Worm (Caenorhabditis elegans): ENCODE data around the gene C25A8.5.

Gene C25A8.5

ce11 chrIV:7039476-7040261 is 40.4 kb downstream of the C25A8.5 start, which contains the start of the genes cogc-2 and klp-18 (continued):
- TF ChIP-seq mdl-1 (tag; optimal IDR thresholded peaks at IDR 0.05): no peak
- TF ChIP-seq ztf-11 (tag; optimal IDR thresholded peaks at IDR 0.05): no peak
- peak; percentile 45 for TF ChIP-seq blmp-1 (tag; optimal IDR thresholded peaks at IDR 0.05; ENCODE audit: insufficient read depth)
- peak; percentile 31 for TF ChIP-seq skn-1 (tag; optimal IDR thresholded peaks at IDR 0.05)
- TF ChIP-seq nhr-25 (tag; optimal IDR thresholded peaks at IDR 0.05): peak; percentile 78
- no peak for TF ChIP-seq nhr-237 (tag; optimal IDR thresholded peaks at IDR 0.05)
- peak; percentile 86 for TF ChIP-seq sma-3 (GFP tag; optimal IDR thresholded peaks at IDR 0.05)
- TF ChIP-seq elt-1 (tag; optimal IDR thresholded peaks at IDR 0.05): no peak
- TF ChIP-seq sma-9 (GFP tag; optimal IDR thresholded peaks at IDR 0.05): peak; percentile 80
- TF ChIP-seq sma-9 (tag; optimal IDR thresholded peaks at IDR 0.05): no peak
- TF ChIP-seq elt-3 (tag; optimal IDR thresholded peaks at IDR 0.05): no peak
- TF ChIP-seq nhr-11 (tag; optimal IDR thresholded peaks at IDR 0.05): no peak
- TF ChIP-seq nhr-21 (tag; optimal IDR thresholded peaks at IDR 0.05): peak; percentile 72
- TF ChIP-seq nhr-12 (tag; optimal IDR thresholded peaks at IDR 0.05): no peak
- TF ChIP-seq mbf-1 (tag; optimal IDR thresholded peaks at IDR 0.05): no peak
- peak; percentile 83 for TF ChIP-seq F13H6.1 (tag; optimal IDR thresholded peaks at IDR 0.05)
- TF ChIP-seq fos-1 (tag; optimal IDR thresholded peaks at IDR 0.05): peak; percentile 62
- peak; percentile 85 for TF ChIP-seq nhr-129 (tag; optimal IDR thresholded peaks at IDR 0.05)
- peak; percentile 88 for TF ChIP-seq crh-2 (tag; optimal IDR thresholded peaks at IDR 0.05)
- peak; percentile 43 for TF ChIP-seq ceh-16 (tag; optimal IDR thresholded peaks at IDR 0.05)
- no peak for TF ChIP-seq ztf-1 (GFP tag; conservative IDR thresholded peaks at IDR 0.05)
- TF ChIP-seq nhr-6 (tag; optimal IDR thresholded peaks at IDR 0.05): peak; percentile 29
- TF ChIP-seq dmd-4 (tag; optimal IDR thresholded peaks at IDR 0.05): no peak
- TF ChIP-seq nhr-77 (tag; optimal IDR thresholded peaks at IDR 0.05): no peak
- no peak for TF ChIP-seq lin-39 (tag; optimal IDR thresholded peaks at IDR 0.05)
- TF ChIP-seq nhr-23 (tag; optimal IDR thresholded peaks at IDR 0.05): no peak

DNA sequence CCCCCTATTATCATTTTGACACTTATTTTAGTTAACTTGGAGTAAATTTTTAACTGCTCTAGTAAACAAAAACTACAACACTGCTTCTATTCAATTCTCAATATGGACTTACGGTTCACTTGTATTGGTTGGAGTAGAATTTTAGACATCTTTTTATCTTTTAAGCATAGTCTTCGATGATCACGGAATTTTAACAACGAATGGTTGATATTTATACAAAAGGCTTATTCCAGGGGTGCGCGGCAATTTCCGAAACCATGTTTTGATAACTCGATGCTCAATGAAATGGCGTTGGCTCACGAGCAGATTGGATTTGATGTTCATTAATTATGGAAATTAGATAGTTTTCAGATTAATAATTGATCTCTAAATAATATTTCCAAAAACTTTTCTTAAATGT is 44.1 kb downstream of the C25A8.5 start:
- TF ChIP-seq elt-3 (tag; optimal IDR thresholded peaks at IDR 0.05): no peak
- no peak for TF ChIP-seq aly-2 (tag; optimal IDR thresholded peaks at IDR 0.05)
- TF ChIP-seq lin-13 (GFP tag; optimal IDR thresholded peaks at IDR 0.05): no peak
- TF ChIP-seq snpc-4 (tag; optimal IDR thresholded peaks at IDR 0.05): no peak
- no peak for TF ChIP-seq sem-4 (tag; optimal IDR thresholded peaks at IDR 0.05)
- no peak for TF ChIP-seq unc-55 (GFP tag; optimal IDR thresholded peaks at IDR 0.05)
- no peak for TF ChIP-seq unc-39 (tag; optimal IDR thresholded peaks at IDR 0.05)
- no peak for TF ChIP-seq alr-1 (tag; optimal IDR thresholded peaks at IDR 0.05)
- TF ChIP-seq C34F6.9 (tag; optimal IDR thresholded peaks at IDR 0.05): no peak
- no peak for TF ChIP-seq sma-3 (GFP tag; optimal IDR thresholded peaks at IDR 0.05)
- TF ChIP-seq mbf-1 (tag; optimal IDR thresholded peaks at IDR 0.05): no peak

ce11 chrIV:7044552-7045139 is 45.3 kb downstream of the C25A8.5 start, which contains the start of gene tin-9.1:
Gene tin-9.1, minus strand, starts transcription at chrIV:7044602.
- TF ChIP-seq ceh-82 (tag; optimal IDR thresholded peaks at IDR 0.05): no peak
- TF ChIP-seq lsy-2 (tag; optimal IDR thresholded peaks at IDR 0.05): peak; percentile 72 to 93
- TF ChIP-seq egl-27 (tag; optimal IDR thresholded peaks at IDR 0.05): peak; percentile 24
- TF ChIP-seq dmd-4 (tag; optimal IDR thresholded peaks at IDR 0.05): peak; percentile 9
- peak; percentile 89 for TF ChIP-seq sma-9 (GFP tag; optimal IDR thresholded peaks at IDR 0.05)
- TF ChIP-seq sma-9 (tag; optimal IDR thresholded peaks at IDR 0.05): no peak
- TF ChIP-seq aly-2 (tag; optimal IDR thresholded peaks at IDR 0.05): no peak
- no peak for TF ChIP-seq skn-1 (tag; optimal IDR thresholded peaks at IDR 0.05)
- no peak for TF ChIP-seq nhr-11 (tag; optimal IDR thresholded peaks at IDR 0.05)
- peak; percentile 69 for TF ChIP-seq nhr-25 (tag; optimal IDR thresholded peaks at IDR 0.05)
- peak; percentile 49 for TF ChIP-seq ztf-4 (tag; optimal IDR thresholded peaks at IDR 0.05)
- TF ChIP-seq nhr-129 (tag; optimal IDR thresholded peaks at IDR 0.05): peak; percentile 67
- peak; percentile 70 for TF ChIP-seq sem-4 (tag; optimal IDR thresholded peaks at IDR 0.05)
- TF ChIP-seq R02D3.7 (tag; optimal IDR thresholded peaks at IDR 0.05): peak; percentile 15
- TF ChIP-seq ceh-16 (tag; optimal IDR thresholded peaks at IDR 0.05): peak; percentile 11
- TF ChIP-seq nhr-23 (tag; optimal IDR thresholded peaks at IDR 0.05): no peak
- TF ChIP-seq lin-13 (GFP tag; optimal IDR thresholded peaks at IDR 0.05): peak; percentile 59
- no peak for TF ChIP-seq elt-1 (tag; optimal IDR thresholded peaks at IDR 0.05)
- TF ChIP-seq ama-1 (optimal IDR thresholded peaks at IDR 0.05): no peak
- TF ChIP-seq fos-1 (tag; optimal IDR thresholded peaks at IDR 0.05): peak; percentile 60
- TF ChIP-seq nhr-12 (tag; optimal IDR thresholded peaks at IDR 0.05): no peak
- TF ChIP-seq nhr-21 (tag; optimal IDR thresholded peaks at IDR 0.05): peak; percentile 53
- TF ChIP-seq mab-5 (tag; optimal IDR thresholded peaks at IDR 0.05): peak; percentile 38
- TF ChIP-seq C34F6.9 (tag; optimal IDR thresholded peaks at IDR 0.05): peak; percentile 96
- no peak for TF ChIP-seq mdl-1 (tag; optimal IDR thresholded peaks at IDR 0.05)
- TF ChIP-seq crh-2 (tag; optimal IDR thresholded peaks at IDR 0.05): peak; percentile 88
- no peak for TF ChIP-seq ZK546.5 (tag; optimal IDR thresholded peaks at IDR 0.05)
- TF ChIP-seq lin-39 (tag; optimal IDR thresholded peaks at IDR 0.05): no peak
- TF ChIP-seq zag-1 (tag; optimal IDR thresholded peaks at IDR 0.05): no peak
- peak; percentile 57 for TF ChIP-seq sma-3 (GFP tag; optimal IDR thresholded peaks at IDR 0.05)
- peak; percentile 83 for TF ChIP-seq unc-55 (GFP tag; optimal IDR thresholded peaks at IDR 0.05)
- TF ChIP-seq F13H6.1 (tag; optimal IDR thresholded peaks at IDR 0.05): peak; percentile 66
- TF ChIP-seq nhr-6 (tag; optimal IDR thresholded peaks at IDR 0.05): peak; percentile 53
- no peak for TF ChIP-seq peb-1 (tag; optimal IDR thresholded peaks at IDR 0.05)
- no peak for TF ChIP-seq mbf-1 (tag; optimal IDR thresholded peaks at IDR 0.05)
- no peak for TF ChIP-seq blmp-1 (tag; optimal IDR thresholded peaks at IDR 0.05; ENCODE audit: insufficient read depth)
- TF ChIP-seq nhr-77 (tag; optimal IDR thresholded peaks at IDR 0.05): no peak

All from whole organism, L2 larva.